Worm (Caenorhabditis elegans): Measurements from ENCODE around the gene efl-1.
"Not testable (repeated sequence)": the region's sequence is repeated elsewhere in the genome, so short reads cannot be mapped to it uniquely, and the experiment has no call there.

ce11 chrV:16948011-16948410, 17.5 kb downstream of the efl-1 start, which contains the start of gene fbxa-112:
- not testable (repeated sequence) for TF ChIP-seq hmbx-1 (tag; optimal IDR thresholded peaks at IDR 0.05); ama-1 (optimal IDR thresholded peaks at IDR 0.05); F13C5.2 (tag; optimal IDR thresholded peaks at IDR 0.05); tbx-11 (GFP tag; IDR thresholded peaks at IDR 0.05); flt-1 (GFP tag; IDR thresholded peaks at IDR 0.05); sea-1 (GFP tag; conservative IDR thresholded peaks at IDR 0.05); B0310.2 (tag; optimal IDR thresholded peaks at IDR 0.05); tbx-37 (GFP tag; conservative IDR thresholded peaks at IDR 0.05); hmg-4 (GFP tag; optimal IDR thresholded peaks at IDR 0.05); scrt-1 (GFP tag; IDR thresholded peaks at IDR 0.05); aly-1 (tag; optimal IDR thresholded peaks at IDR 0.05); pes-1 (GFP tag; IDR thresholded peaks at IDR 0.05)

Data from whole organism, early embryonic.